Fruit fly (Drosophila melanogaster): Measurements from ENCODE around the gene pad.

The pad gene

dm6 chr3R:16305185-16305989, 36.7 kb upstream of the pad start, which contains the start of gene Zip89B:
Gene Zip89B, plus strand, starts transcription at chr3R:16305758.
- TF ChIP-seq CG7556 (GFP tag; optimal IDR thresholded peaks at IDR 0.05) (no peak), toy (GFP tag; IDR thresholded peaks at IDR 0.05) (no peak), CG16779 (GFP tag; IDR thresholded peaks at IDR 0.05) (no peak), CG10321 (GFP tag; IDR thresholded peaks at IDR 0.05) (no peak), sisA (GFP tag; IDR thresholded peaks at IDR 0.05) (no peak), dmrt11E (tag; optimal IDR thresholded peaks at IDR 0.05) (no peak), CG12769 (tag; optimal IDR thresholded peaks at IDR 0.05) (peak; percentile 62), CG8290 (GFP tag; optimal IDR thresholded peaks at IDR 0.05) (peak; percentile 10), CG8290 (tag; optimal IDR thresholded peaks at IDR 0.05) (peak in 1 of 2 experiments; percentile 76), C15 (GFP tag; IDR thresholded peaks at IDR 0.05) (0 out of 3 replicates have a peak, but pooled peaks have one; percentile 30), pita (GFP tag; optimal IDR thresholded peaks at IDR 0.05) (peak; percentile 40), stc (GFP tag; IDR thresholded peaks at IDR 0.05) (0 out of 2 replicates have a peak, but pooled peaks have one; percentile 25), HmgZ (tag; optimal IDR thresholded peaks at IDR 0.05) (peak; percentile 46), cas (GFP tag; IDR thresholded peaks at IDR 0.05) (no peak), E2f2 (GFP tag; IDR thresholded peaks at IDR 0.05) (peak; percentile 44), amos (GFP tag; IDR thresholded peaks at IDR 0.05; ENCODE audit: partially characterized antibody) (peak; percentile 27; the same call in 1 of the 2 replicates), Hmx (GFP tag; optimal IDR thresholded peaks at IDR 0.05) (no peak), CG10431 (GFP tag; optimal IDR thresholded peaks at IDR 0.05) (peak; percentile 20), CG13624 (GFP tag; optimal IDR thresholded peaks at IDR 0.05) (no peak), grn (GFP tag; optimal IDR thresholded peaks at IDR 0.05) (no peak), Myb (GFP tag; optimal IDR thresholded peaks at IDR 0.05) (peak; percentile 61), salm (tag; optimal IDR thresholded peaks at IDR 0.05) (no peak), Ptx1 (GFP tag; IDR thresholded peaks at IDR 0.05) (no peak), NC2β (GFP tag; optimal IDR thresholded peaks at IDR 0.05) (no peak), CG3163 (GFP tag; optimal IDR thresholded peaks at IDR 0.05) (peak; percentile 30), her (GFP tag; optimal IDR thresholded peaks at IDR 0.05) (no peak), CG30403 (GFP tag; optimal IDR thresholded peaks at IDR 0.05) (no peak), CG2129 (GFP tag; IDR thresholded peaks at IDR 0.05; ENCODE audit: partially characterized antibody) (no peak), Bteb2 (GFP tag; optimal IDR thresholded peaks at IDR 0.05) (no peak), Ets65A (GFP tag) (peak; percentile 82), rib (GFP tag; IDR thresholded peaks at IDR 0.05) (0 out of 2 replicates have a peak, but pooled peaks have one; percentile 29), sug (tag; optimal IDR thresholded peaks at IDR 0.05) (peak; percentile 6), CG3838 (GFP tag; optimal IDR thresholded peaks at IDR 0.05) (no peak), CG16863 (GFP tag; optimal IDR thresholded peaks at IDR 0.05) (no peak), sob (GFP tag; IDR thresholded peaks at IDR 0.05) (0 out of 2 replicates have a peak, but pooled peaks have one; percentile 43), gfzf (GFP tag; optimal IDR thresholded peaks at IDR 0.05) (peak; percentile 55), CG6689 (GFP tag; IDR thresholded peaks at IDR 0.05) (peak; percentile 13; the same call in 1 of the 2 replicates), Jarid2 (GFP tag; optimal IDR thresholded peaks at IDR 0.05) (peak; percentile 91), CG13287 (GFP tag; IDR thresholded peaks at IDR 0.05; ENCODE audit: partially characterized antibody) (peak; percentile 26; the same call in 1 of the 2 replicates), Pdp1 (GFP tag; optimal IDR thresholded peaks at IDR 0.05) (peak in 1 of 2 experiments; percentile 56), sd (tag; optimal IDR thresholded peaks at IDR 0.05) (no peak), BEAF-32 (GFP tag; optimal IDR thresholded peaks at IDR 0.05) (peak; percentile 4), CG12659 (GFP tag; optimal IDR thresholded peaks at IDR 0.05) (no peak), Dip3 (GFP tag; optimal IDR thresholded peaks at IDR 0.05) (no peak), chinmo (GFP tag; IDR thresholded peaks at IDR 0.05; ENCODE audit: partially characterized antibody) (0 out of 4 replicates have a peak, but pooled peaks have one; percentile 51), Vsx1 (GFP tag; optimal IDR thresholded peaks at IDR 0.05) (no peak), CG1603 (tag; optimal IDR thresholded peaks at IDR 0.05) (peak; percentile 34), sens (GFP tag) (peak; percentile 20), slp2 (GFP tag; optimal IDR thresholded peaks at IDR 0.05) (no peak)
